Worm (Caenorhabditis elegans) whole organism, young adult: ENCODE data around the gene F47G3.1.
A peak's percentile ranks its signal among the peaks of the same experiment; 100 is the strongest.

Experiments
- B0019.2 ChIP-seq: fragments of 200-800 bp; sonication (Bioruptor generic); conservative IDR thresholded peaks from 2 replicates; pipeline ENCODE4 v1.3.6; 2022; ENCODE audit warnings: missing genetic modification reagents, missing genetic modification characterization, missing compliant biosample characterization
- B0035.1 ChIP-seq: sonication (generic microtip); optimal IDR thresholded peaks from 2 replicates; lab custom pipeline; 2016; ENCODE audit warnings: missing genetic modification characterization, mild to moderate bottlenecking, missing compliant biosample characterization, missing genotype, missing genetic modification reagents
- C17E4.6 ChIP-seq: fragments of 200-800 bp; sonication (Bioruptor generic); IDR thresholded peaks from 2 replicates; pipeline ENCODE4 v1.3.6; 2022; ENCODE audit warnings: missing genetic modification reagents, missing genetic modification characterization, missing compliant biosample characterization
- F22D6.2 ChIP-seq: sonication (generic microtip); optimal IDR thresholded peaks from 2 replicates; lab custom pipeline; 2016; ENCODE audit warnings: mild to moderate bottlenecking, missing genetic modification characterization, missing compliant biosample characterization
- F23B12.7 ChIP-seq: sonication (generic microtip); optimal IDR thresholded peaks from 2 replicates; lab custom pipeline; 2017; ENCODE audit warnings: missing genetic modification characterization, mild to moderate bottlenecking, missing compliant biosample characterization, antibody characterized with exemption, moderate library complexity; ENCODE audit not compliant: insufficient read depth
- F37B4.10 ChIP-seq: fragments of 200-800 bp; sonication (Bioruptor generic); IDR thresholded peaks from 2 replicates; pipeline ENCODE4 v1.3.6; 2022; ENCODE audit warnings: missing genetic modification characterization, missing compliant biosample characterization
- F39B2.1 ChIP-seq: fragments of 200-800 bp; sonication (Bioruptor generic); IDR thresholded peaks from 2 replicates; pipeline ENCODE4 v1.3.6; 2022; ENCODE audit warnings: missing genetic modification reagents, missing genetic modification characterization, missing compliant biosample characterization
- F49E8.2 ChIP-seq: sonication (generic microtip); optimal IDR thresholded peaks from 3 replicates; lab custom pipeline; 2017; ENCODE audit warnings: missing genetic modification characterization, mild to moderate bottlenecking, missing compliant biosample characterization, antibody characterized with exemption, moderate library complexity; ENCODE audit not compliant: insufficient read depth
- F55B11.4 ChIP-seq: sonication (generic microtip); optimal IDR thresholded peaks from 2 replicates; lab custom pipeline; 2016; ENCODE audit warnings: missing compliant biosample characterization, missing genetic modification characterization, borderline replicate concordance; ENCODE audit not compliant: insufficient read depth
- Y53G8AR.9 ChIP-seq: fragments of 200-800 bp; sonication (Bioruptor generic); conservative IDR thresholded peaks from 2 replicates; pipeline ENCODE4 v1.3.6; 2022; ENCODE audit warnings: missing genetic modification reagents, missing genetic modification characterization, missing compliant biosample characterization
- Y56A3A.18 ChIP-seq: fragments of 200-800 bp; sonication (Bioruptor generic); IDR thresholded peaks from 2 replicates; pipeline ENCODE4 v1.3.6; 2022; ENCODE audit warnings: missing genetic modification reagents, missing genetic modification characterization, missing compliant biosample characterization
- aptf-2 ChIP-seq: fragments of 200-800 bp; sonication (Bioruptor generic); conservative IDR thresholded peaks from 2 replicates; pipeline ENCODE4 v1.3.6; 2022; ENCODE audit warnings: missing genetic modification reagents, missing genetic modification characterization, missing compliant biosample characterization
- attf-3 ChIP-seq: fragments of 200-800 bp; sonication (Bioruptor generic); conservative IDR thresholded peaks from 2 replicates; pipeline ENCODE4 v1.3.6; 2022; ENCODE audit warnings: missing genetic modification reagents, missing genetic modification characterization, missing compliant biosample characterization
- cebp-2 ChIP-seq: fragments of 200-800 bp; sonication (Bioruptor generic); IDR thresholded peaks from 2 replicates; pipeline ENCODE4 v1.3.6; 2022; ENCODE audit warnings: missing genetic modification characterization, missing compliant biosample characterization
- ceh-27 ChIP-seq: fragments of 200-800 bp; sonication (Bioruptor generic); optimal IDR thresholded peaks from 2 replicates; lab custom pipeline; 2018; ENCODE audit warnings: mild to moderate bottlenecking, missing genetic modification characterization, moderate library complexity, missing compliant biosample characterization
- ceh-58 ChIP-seq: fragments of 200-800 bp; sonication (Bioruptor generic); IDR thresholded peaks from 2 replicates; pipeline ENCODE4 v1.3.6; 2022; ENCODE audit warnings: missing genetic modification characterization, missing compliant biosample characterization
- ceh-79 ChIP-seq: sonication (generic microtip); optimal IDR thresholded peaks from 2 replicates; lab custom pipeline; 2017; ENCODE audit warnings: mild to moderate bottlenecking, missing genetic modification characterization, missing compliant biosample characterization
- dox-1 ChIP-seq: fragments of 200-800 bp; sonication (Bioruptor generic); IDR thresholded peaks from 2 replicates; pipeline ENCODE4 v1.3.6; 2022; ENCODE audit warnings: missing genetic modification reagents, missing genetic modification characterization, missing compliant biosample characterization
- ets-4 ChIP-seq: fragments of 200-800 bp; sonication (Bioruptor generic); optimal IDR thresholded peaks from 2 replicates; lab custom pipeline; 2018; ENCODE audit warnings: mild to moderate bottlenecking, missing genetic modification characterization, missing compliant biosample characterization
- hlh-12 ChIP-seq: sonication (generic microtip); optimal IDR thresholded peaks from 2 replicates; lab custom pipeline; 2016; ENCODE audit warnings: missing genetic modification characterization, missing compliant biosample characterization
- hmg-1.2 ChIP-seq: fragments of 200-800 bp; sonication (Bioruptor generic); IDR thresholded peaks from 2 replicates; pipeline ENCODE4 v1.3.6; 2022; ENCODE audit warnings: missing genetic modification reagents, missing genetic modification characterization, missing compliant biosample characterization
- hrde-1 ChIP-seq: sonication (generic microtip); optimal IDR thresholded peaks from 2 replicates; lab custom pipeline; 2016; ENCODE audit warnings: missing genetic modification characterization, mild to moderate bottlenecking, missing compliant biosample characterization, moderate library complexity, missing genotype, missing genetic modification reagents, borderline replicate concordance
- let-607 ChIP-seq, 2 experiments: fragments of 200-800 bp in 1 of 2; sonication (Bioruptor generic) in 1 of 2; sonication (generic microtip) in 1 of 2; optimal IDR thresholded peaks; 2 replicates each; lab custom pipeline; 2016 to 2018; ENCODE audit warnings: mild to moderate bottlenecking in 2 of 2, missing compliant biosample characterization in 2 of 2, missing genetic modification characterization in 2 of 2, moderate library complexity in 2 of 2, missing genotype in 1 of 2
- lin-40 ChIP-seq: sonication (generic microtip); optimal IDR thresholded peaks from 2 replicates; lab custom pipeline; 2016; ENCODE audit warnings: missing genetic modification characterization, mild to moderate bottlenecking, missing compliant biosample characterization, missing genotype, missing genetic modification reagents
- lin-54 ChIP-seq: fragments of 200-800 bp; sonication (Bioruptor generic); optimal IDR thresholded peaks from 2 replicates; lab custom pipeline; 2018; ENCODE audit warnings: mild to moderate bottlenecking, missing genetic modification characterization, missing compliant biosample characterization
- lsl-1 ChIP-seq: fragments of 200-800 bp; sonication (Bioruptor generic); optimal IDR thresholded peaks from 2 replicates; lab custom pipeline; 2018; ENCODE audit warnings: mild to moderate bottlenecking, missing genetic modification characterization, moderate library complexity, missing compliant biosample characterization
- lsy-27 ChIP-seq: sonication (generic microtip); optimal IDR thresholded peaks from 2 replicates; lab custom pipeline; 2017; ENCODE audit warnings: missing genetic modification characterization, mild to moderate bottlenecking, missing compliant biosample characterization, antibody characterized with exemption, missing genotype, borderline replicate concordance; ENCODE audit not compliant: insufficient read depth
- nfya-2 ChIP-seq: fragments of 200-800 bp; sonication (Bioruptor generic); IDR thresholded peaks from 2 replicates; pipeline ENCODE4 v1.3.6; 2022; ENCODE audit warnings: missing genetic modification reagents, missing genetic modification characterization, missing compliant biosample characterization
- nfyb-1 ChIP-seq: fragments of 200-800 bp; sonication (Bioruptor generic); IDR thresholded peaks from 2 replicates; pipeline ENCODE4 v1.3.6; 2022; ENCODE audit warnings: missing genetic modification reagents, missing genetic modification characterization, missing compliant biosample characterization
- nhr-120 ChIP-seq: fragments of 200-800 bp; sonication (Bioruptor generic); IDR thresholded peaks from 2 replicates; pipeline ENCODE4 v1.3.6; 2022; ENCODE audit warnings: missing genetic modification characterization, missing compliant biosample characterization
- nhr-179 ChIP-seq: sonication (generic microtip); optimal IDR thresholded peaks from 2 replicates; lab custom pipeline; 2016; ENCODE audit warnings: mild to moderate bottlenecking, missing genetic modification characterization, missing compliant biosample characterization
- nhr-27 ChIP-seq: fragments of 200-800 bp; sonication (Bioruptor generic); optimal IDR thresholded peaks from 2 replicates; lab custom pipeline; 2018; ENCODE audit warnings: mild to moderate bottlenecking, missing genetic modification characterization, moderate library complexity, missing compliant biosample characterization
- repo-1 ChIP-seq: sonication (generic microtip); optimal IDR thresholded peaks from 2 replicates; lab custom pipeline; 2017; ENCODE audit warnings: mild to moderate bottlenecking, missing genetic modification characterization, missing compliant biosample characterization
- snpc-1.1 ChIP-seq: sonication (generic microtip); optimal IDR thresholded peaks from 2 replicates; lab custom pipeline; 2017; ENCODE audit warnings: missing genetic modification characterization, mild to moderate bottlenecking, missing compliant biosample characterization, antibody characterized with exemption, moderate library complexity, missing genotype, missing genetic modification reagents; ENCODE audit not compliant: insufficient read depth
- snpc-3.4 ChIP-seq: sonication (generic microtip); optimal IDR thresholded peaks from 2 replicates; lab custom pipeline; 2017; ENCODE audit warnings: missing genetic modification characterization, mild to moderate bottlenecking, missing compliant biosample characterization, antibody characterized with exemption, moderate library complexity, missing genotype, missing genetic modification reagents
- somi-1 ChIP-seq: fragments of 200-800 bp; sonication (Bioruptor generic); optimal IDR thresholded peaks from 2 replicates; lab custom pipeline; 2018; ENCODE audit warnings: mild to moderate bottlenecking, missing genetic modification characterization, missing compliant biosample characterization
- sptf-2 ChIP-seq: fragments of 200-800 bp; sonication (Bioruptor generic); optimal IDR thresholded peaks from 2 replicates; lab custom pipeline; 2018; ENCODE audit warnings: mild to moderate bottlenecking, missing genetic modification characterization, missing compliant biosample characterization
- tbp1 ChIP-seq: fragments of 200-800 bp; sonication (Bioruptor generic); optimal IDR thresholded peaks from 2 replicates; lab custom pipeline; 2018; ENCODE audit warnings: mild to moderate bottlenecking, missing genetic modification characterization, missing compliant biosample characterization
- tbx-9 ChIP-seq: sonication (generic microtip); optimal IDR thresholded peaks from 2 replicates; lab custom pipeline; 2016; ENCODE audit warnings: borderline replicate concordance, missing genetic modification characterization, inconsistent platforms, missing compliant biosample characterization
- tlf-1 ChIP-seq: fragments of 200-800 bp; sonication (Bioruptor generic); optimal IDR thresholded peaks from 2 replicates; lab custom pipeline; 2018; ENCODE audit warnings: mild to moderate bottlenecking, missing genetic modification characterization, missing compliant biosample characterization
- unc-130 ChIP-seq: sonication (generic microtip); optimal IDR thresholded peaks from 2 replicates; lab custom pipeline; 2016; ENCODE audit warnings: missing genetic modification reagents, missing genetic modification characterization, missing compliant biosample characterization
- xnd-1 ChIP-seq: sonication (generic microtip); optimal IDR thresholded peaks from 2 replicates; lab custom pipeline; 2016; ENCODE audit warnings: missing genotype, missing genetic modification reagents, missing genetic modification characterization, missing compliant biosample characterization
- zfh-2 ChIP-seq: fragments of 200-800 bp; sonication (Bioruptor generic); conservative IDR thresholded peaks from 2 replicates; pipeline ENCODE4 v1.3.6; 2022; ENCODE audit warnings: missing genetic modification reagents, missing genetic modification characterization, missing compliant biosample characterization
- ztf-18 ChIP-seq: sonication (generic microtip); optimal IDR thresholded peaks from 2 replicates; lab custom pipeline; 2016; ENCODE audit warnings: missing genotype, mild to moderate bottlenecking, missing genetic modification characterization, missing compliant biosample characterization
- ztf-26 ChIP-seq: sonication (generic microtip); optimal IDR thresholded peaks from 2 replicates; lab custom pipeline; 2017; ENCODE audit warnings: missing genetic modification characterization, missing compliant biosample characterization
- ztf-3 ChIP-seq: fragments of 200-800 bp; sonication (Bioruptor generic); optimal IDR thresholded peaks from 2 replicates; lab custom pipeline; 2018; ENCODE audit warnings: mild to moderate bottlenecking, missing genetic modification characterization, missing compliant biosample characterization

Gene F47G3.1

DNA sequence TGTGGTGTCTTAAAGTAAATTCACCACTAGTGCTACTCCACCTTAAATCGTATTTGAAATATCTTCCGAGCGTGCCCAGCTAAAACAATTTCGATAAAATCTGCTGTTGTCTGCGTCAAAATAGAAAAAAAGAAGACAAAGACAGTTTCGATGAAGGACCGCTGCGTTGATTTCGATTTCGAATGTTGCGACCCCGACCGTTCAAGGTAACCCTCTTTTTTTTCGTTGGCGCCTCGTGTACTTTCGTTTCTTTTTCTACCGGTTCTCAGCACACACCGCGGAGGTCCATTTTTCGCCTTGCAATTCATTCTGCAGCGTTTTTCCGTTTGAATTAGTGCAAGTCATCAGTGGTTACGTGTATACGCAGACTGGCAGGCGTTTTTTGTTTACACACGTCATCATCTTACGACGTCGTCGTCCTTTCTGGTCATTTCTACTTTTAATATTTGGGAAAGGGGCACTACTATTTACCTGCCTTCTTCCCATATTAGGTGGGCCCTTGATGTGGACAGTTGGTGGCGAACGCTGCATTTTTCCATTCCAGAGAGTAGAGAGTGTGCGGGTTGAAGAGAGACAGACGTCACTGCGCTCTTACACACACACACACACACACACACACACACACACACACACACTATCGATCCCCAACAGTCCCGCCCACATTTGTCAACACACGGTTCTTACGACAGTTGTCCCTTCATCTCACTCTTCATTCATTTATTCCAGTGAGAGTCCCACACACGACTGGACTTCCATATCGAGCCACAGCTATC lies 17.3 kb upstream of the F47G3.1 start:
- TF ChIP-seq unc-130 (GFP tag; lab: Kevin White, UChicago): no peak
- no peak for TF ChIP-seq F23B12.7 (tag; lab: Kevin White, UChicago)
- TF ChIP-seq tlf-1 (GFP tag; lab: Kevin White, UChicago): no peak
- peak; percentile 39; the same call in 1 of the 2 replicates for TF ChIP-seq dox-1 (GFP tag; lab: Robert Waterston, UW)
- no peak for TF ChIP-seq xnd-1 (tag; lab: Kevin White, UChicago)
- peak; percentile 63 for TF ChIP-seq hmg-1.2 (GFP tag; lab: Robert Waterston, UW)
- TF ChIP-seq tbx-9: no peak
- TF ChIP-seq attf-3: no peak
- TF ChIP-seq let-607 (tag; optimal IDR thresholded peaks at IDR 0.05; lab: Kevin White, UChicago): no peak
- TF ChIP-seq tbp1 (GFP tag; lab: Kevin White, UChicago): no peak
- no peak for TF ChIP-seq F22D6.2 (tag; lab: Kevin White, UChicago)
- no peak for TF ChIP-seq nhr-27 (tag; lab: Kevin White, UChicago)
- TF ChIP-seq somi-1 (GFP tag; lab: Kevin White, UChicago): no peak
- TF ChIP-seq hlh-12 (tag; lab: Kevin White, UChicago): no peak
- no peak for TF ChIP-seq Y56A3A.18
- no peak for TF ChIP-seq lin-40 (tag; lab: Kevin White, UChicago)
- TF ChIP-seq lin-54 (GFP tag; lab: Kevin White, UChicago): no peak
- TF ChIP-seq lsy-27: no peak
- peak; percentile 27 for TF ChIP-seq ztf-3
- TF ChIP-seq nhr-120: no peak
- no peak for TF ChIP-seq Y53G8AR.9
- no peak for TF ChIP-seq F39B2.1
- no peak for TF ChIP-seq F55B11.4 (tag; lab: Kevin White, UChicago)
- TF ChIP-seq ztf-18 (tag; lab: Kevin White, UChicago): no peak
- TF ChIP-seq F49E8.2 (tag; lab: Kevin White, UChicago): no peak
- TF ChIP-seq aptf-2: peak; percentile 66
- no peak for TF ChIP-seq B0019.2 (GFP tag; lab: Robert Waterston, UW)
- TF ChIP-seq snpc-3.4 (tag; lab: Kevin White, UChicago): no peak
- peak; percentile 32 for TF ChIP-seq ztf-26 (tag; lab: Kevin White, UChicago)
- no peak for TF ChIP-seq F37B4.10
- no peak for TF ChIP-seq ceh-79 (tag; lab: Kevin White, UChicago)
- no peak for TF ChIP-seq zfh-2 (GFP tag; lab: Robert Waterston, UW)
- no peak for TF ChIP-seq ets-4
- peak; percentile 45 for TF ChIP-seq ceh-27 (GFP tag; lab: Kevin White, UChicago)
- no peak for TF ChIP-seq cebp-2
- TF ChIP-seq nfyb-1 (GFP tag; lab: Robert Waterston, UW): no peak
- TF ChIP-seq nhr-179 (tag; lab: Kevin White, UChicago): no peak
- TF ChIP-seq hrde-1: no peak
- TF ChIP-seq, all 124 proteins: peak for 6

DNA sequence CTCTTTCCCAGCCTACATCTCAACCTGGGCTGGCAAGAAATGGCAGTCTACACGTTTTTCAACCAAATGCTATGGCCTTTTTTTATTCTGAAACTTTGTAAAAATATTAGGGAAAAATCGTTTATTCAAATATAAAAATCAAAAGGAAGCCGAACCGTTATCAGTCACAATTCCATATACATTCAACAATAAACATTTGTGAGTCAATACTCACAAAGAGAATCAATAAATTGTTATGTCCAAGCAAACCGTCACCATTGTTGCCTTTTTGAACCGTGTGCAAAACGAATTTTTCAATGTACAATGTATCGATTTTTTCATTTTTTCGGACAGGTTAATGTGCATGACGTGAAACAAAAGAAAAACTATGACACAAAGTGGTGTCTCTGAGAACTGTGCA lies 16.5 kb upstream of the F47G3.1 start:
- TF ChIP-seq Y53G8AR.9: no peak
- no peak for TF ChIP-seq repo-1 (tag; lab: Kevin White, UChicago)
- TF ChIP-seq ceh-58 (GFP tag; lab: Robert Waterston, UW): no peak
- TF ChIP-seq F37B4.10: no peak
- no peak for TF ChIP-seq tlf-1 (GFP tag; lab: Kevin White, UChicago)
- no peak for TF ChIP-seq sptf-2
- no peak for TF ChIP-seq snpc-1.1 (tag; lab: Kevin White, UChicago)
- no peak for TF ChIP-seq nfya-2 (GFP tag; lab: Robert Waterston, UW)
- TF ChIP-seq F55B11.4 (tag; lab: Kevin White, UChicago): no peak
- no peak for TF ChIP-seq lsl-1 (GFP tag; lab: Kevin White, UChicago)
- TF ChIP-seq B0035.1 (tag; lab: Kevin White, UChicago): no peak
- TF ChIP-seq lin-54 (GFP tag; lab: Kevin White, UChicago): no peak
- TF ChIP-seq C17E4.6 (GFP tag; lab: Robert Waterston, UW): no peak
